Fruit fly (Drosophila melanogaster): ENCODE measurements around the gene CG31415.

- no peak for TF ChIP-seq Ets98B (GFP tag; IDR thresholded peaks at IDR 0.05)
- no peak for TF ChIP-seq CG15710 (tag; optimal IDR thresholded peaks at IDR 0.05)
- TF ChIP-seq CG12605 (GFP tag; IDR thresholded peaks at IDR 0.05): no peak
- TF ChIP-seq Snoo (tag; optimal IDR thresholded peaks at IDR 0.05): no peak
- no peak for TF ChIP-seq CG34367 (tag; optimal IDR thresholded peaks at IDR 0.05)
- TF ChIP-seq CG9948 (tag; optimal IDR thresholded peaks at IDR 0.05): no peak
- no peak for TF ChIP-seq rn (GFP tag; IDR thresholded peaks at IDR 0.05)
- TF ChIP-seq CG14655 (GFP tag; optimal IDR thresholded peaks at IDR 0.05): no peak
- no peak for TF ChIP-seq gl (tag; optimal IDR thresholded peaks at IDR 0.05)
- no peak for TF ChIP-seq CG13204 (GFP tag; optimal IDR thresholded peaks at IDR 0.05)
Observed at dm6 chr3R:9725121-9725956, 18.0 kb upstream of the CG31415 start, which contains the start of gene hyd.

Measured in whole organism, pupa.